Worm (Caenorhabditis elegans) whole organism, L4 larva: Measurements from ENCODE around the gene C17G10.7.
A peak's percentile ranks its signal among the peaks of the same experiment; 100 is the strongest.

Source experiments
- F10B5.3 ChIP-seq: sonication (generic microtip); optimal IDR thresholded peaks from 2 replicates; lab custom pipeline; 2016; ENCODE audit warnings: mild to moderate bottlenecking, missing genetic modification characterization, missing compliant biosample characterization
- F49E8.2 ChIP-seq: sonication (generic microtip); optimal IDR thresholded peaks from 2 replicates; lab custom pipeline; 2016; ENCODE audit warnings: missing compliant biosample characterization, mild to moderate bottlenecking, missing genetic modification characterization, borderline replicate concordance
- Y105C5A.15 ChIP-seq: fragments of 200-800 bp; sonication (Bioruptor generic); IDR thresholded peaks from 2 replicates; pipeline ENCODE4 v1.3.6; 2022; ENCODE audit warnings: missing genetic modification characterization, missing compliant biosample characterization
- aha-1 ChIP-seq: fragments of 150-350 bp; peaks from one replicate; lab custom pipeline; 2014; ENCODE audit warnings: missing biosample characterization, missing genetic modification characterization
- arid-1 ChIP-seq: fragments of 200-800 bp; sonication (Bioruptor generic); conservative IDR thresholded peaks from 2 replicates; pipeline ENCODE4 v1.3.6; 2022; ENCODE audit warnings: missing genetic modification reagents, missing genetic modification characterization, missing compliant biosample characterization
- ceh-62 ChIP-seq: sonication (generic microtip); optimal IDR thresholded peaks from 2 replicates; lab custom pipeline; 2017; ENCODE audit warnings: missing biosample characterization, missing genetic modification characterization
- daf-19 ChIP-seq: fragments of 200-800 bp; sonication (Bioruptor generic); conservative IDR thresholded peaks from 2 replicates; pipeline ENCODE4 v1.3.6; 2022; ENCODE audit warnings: missing genetic modification characterization, missing compliant biosample characterization
- hif-1 ChIP-seq, 2 experiments: sonication (generic microtip); optimal IDR thresholded peaks; 2 replicates each; lab custom pipeline; 2016 to 2017; ENCODE audit warnings: missing compliant biosample characterization in 2 of 2, missing genetic modification characterization in 2 of 2, missing genetic modification reagents in 2 of 2, missing genotype in 2 of 2, mild to moderate bottlenecking in 1 of 2
- hmg-1.1 ChIP-seq: fragments of 200-800 bp; sonication (Bioruptor generic); IDR thresholded peaks from 2 replicates; pipeline ENCODE4 v1.3.6; 2022; ENCODE audit warnings: missing genetic modification reagents, missing genetic modification characterization, missing compliant biosample characterization
- lim-7 ChIP-seq: fragments of 200-800 bp; sonication (Bioruptor generic); IDR thresholded peaks from 2 replicates; pipeline ENCODE4 v1.3.6; 2022; ENCODE audit warnings: missing genetic modification characterization, missing compliant biosample characterization
- madf-5 ChIP-seq, 2 experiments: fragments of 200-800 bp; sonication (Bioruptor generic); IDR thresholded peaks; 2 replicates each; pipeline ENCODE4 v1.3.6; 2022; ENCODE audit warnings: missing compliant biosample characterization in 2 of 2, missing genetic modification characterization in 2 of 2
- madf-9 ChIP-seq: fragments of 200-800 bp; sonication (Bioruptor generic); conservative IDR thresholded peaks from 2 replicates; pipeline ENCODE4 v1.3.6; 2022; ENCODE audit warnings: missing genetic modification reagents, missing genetic modification characterization, missing compliant biosample characterization
- mes-2 ChIP-seq: sonication (generic microtip); optimal IDR thresholded peaks from 2 replicates; lab custom pipeline; 2016; ENCODE audit warnings: missing genotype, mild to moderate bottlenecking, missing genetic modification characterization, missing compliant biosample characterization; ENCODE audit not compliant: poor library complexity, severe bottlenecking
- nhr-102 ChIP-seq: sonication (generic microtip); optimal IDR thresholded peaks from 2 replicates; lab custom pipeline; 2016; ENCODE audit warnings: mild to moderate bottlenecking, missing genetic modification characterization, moderate library complexity, missing compliant biosample characterization
- nhr-237 ChIP-seq: sonication (generic microtip); optimal IDR thresholded peaks from 2 replicates; lab custom pipeline; 2017; ENCODE audit warnings: missing biosample characterization, missing genetic modification characterization
- nhr-28 ChIP-seq: fragments of 150-350 bp; optimal IDR thresholded peaks from 2 replicates; lab custom pipeline; 2014; ENCODE audit warnings: missing biosample characterization, missing genetic modification characterization
- nhr-41 ChIP-seq: fragments of 200-800 bp; sonication (Bioruptor generic); IDR thresholded peaks from 2 replicates; pipeline ENCODE4 v1.3.6; 2022; ENCODE audit warnings: missing genetic modification reagents, missing genetic modification characterization, missing compliant biosample characterization
- nhr-48 ChIP-seq: sonication (generic microtip); optimal IDR thresholded peaks from 2 replicates; lab custom pipeline; 2016; ENCODE audit warnings: mild to moderate bottlenecking, missing genetic modification characterization, missing compliant biosample characterization
- nhr-6 ChIP-seq: fragments of 150-350 bp; optimal IDR thresholded peaks from 2 replicates; lab custom pipeline; 2014; ENCODE audit warnings: missing biosample characterization, missing genetic modification characterization
- nhr-76 ChIP-seq: fragments of 150-350 bp; optimal IDR thresholded peaks from 2 replicates; lab custom pipeline; 2014; ENCODE audit warnings: missing biosample characterization, missing genetic modification characterization
- pha-4 ChIP-seq, 2 experiments: fragments of 150-350 bp in 1 of 2; fragments of 200-800 bp in 1 of 2; sonication (Bioruptor generic) in 1 of 2; IDR thresholded peaks in 1 of 2; optimal IDR thresholded peaks in 1 of 2; 2 replicates each; pipeline versions ENCODE4 v1.3.6 to Lab custom; 2014 to 2022; ENCODE audit warnings: missing genetic modification characterization in 2 of 2, missing genetic modification reagents in 2 of 2, missing biosample characterization in 1 of 2, missing compliant biosample characterization in 1 of 2
- set-16 ChIP-seq: fragments of 200-800 bp; sonication (Bioruptor generic); IDR thresholded peaks from 2 replicates; pipeline ENCODE4 v1.3.6; 2022; ENCODE audit warnings: missing genetic modification reagents, missing genetic modification characterization, missing compliant biosample characterization
- snpc-1.2 ChIP-seq: fragments of 200-800 bp; sonication (Bioruptor generic); IDR thresholded peaks from 2 replicates; pipeline ENCODE4 v1.3.6; 2022; ENCODE audit warnings: missing genetic modification reagents, missing genetic modification characterization, missing compliant biosample characterization
- spr-1 ChIP-seq: sonication (generic microtip); optimal IDR thresholded peaks from 2 replicates; lab custom pipeline; 2016; ENCODE audit warnings: mild to moderate bottlenecking, missing genetic modification characterization, missing compliant biosample characterization
- zag-1 ChIP-seq: fragments of 150-350 bp; optimal IDR thresholded peaks from 2 replicates; lab custom pipeline; 2014; ENCODE audit warnings: missing biosample characterization, missing genetic modification characterization
- ztf-7 ChIP-seq: fragments of 150-350 bp; optimal IDR thresholded peaks from 2 replicates; lab custom pipeline; 2014; ENCODE audit warnings: missing biosample characterization, missing genetic modification characterization

Gene C17G10.7

DNA sequence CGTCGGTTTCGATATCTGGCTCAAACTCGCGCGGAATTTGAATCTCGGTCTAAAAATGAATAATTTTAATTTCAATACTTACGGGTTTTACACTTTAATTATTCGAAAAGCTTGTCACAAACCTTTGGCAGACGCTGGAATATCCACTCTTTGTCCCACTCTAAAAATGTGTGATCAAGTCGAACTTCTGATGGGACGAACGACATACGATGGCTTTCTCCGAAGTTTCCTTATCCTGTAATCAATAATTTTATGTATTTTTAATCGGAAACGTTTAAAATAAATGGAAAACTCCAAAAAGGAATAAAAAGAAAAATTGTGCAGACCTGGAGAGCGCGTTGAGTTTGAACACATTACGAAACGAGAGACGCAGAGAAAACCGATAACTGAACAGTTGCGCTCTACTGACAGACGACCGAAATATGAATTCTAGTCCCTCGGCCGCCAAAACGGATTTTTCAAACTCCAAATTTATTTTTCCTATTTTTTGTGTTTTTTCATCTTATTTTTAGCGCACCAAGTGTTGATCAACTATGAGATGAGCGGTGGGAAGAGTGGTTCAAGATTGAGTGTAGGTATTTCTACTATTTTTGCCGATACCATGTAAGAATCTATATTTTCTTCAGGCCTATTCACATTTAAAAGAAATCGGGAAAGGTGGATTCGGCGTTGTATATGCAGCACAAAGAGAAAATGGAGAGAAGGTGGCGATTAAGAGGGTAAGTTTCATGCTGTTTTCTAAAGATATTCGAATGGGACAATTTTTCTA lies 41.8 kb upstream of the C17G10.7 start, which contains the start of the genes sam-4, F59E12.17 and zyg-1 (continued):
- TF ChIP-seq nhr-6 (tag; lab: Kevin White, UChicago) (peak; percentile 77), nhr-28 (tag; lab: Kevin White, UChicago) (peak; percentile 52), Y105C5A.15 (no peak), hmg-1.1 (GFP tag; lab: Robert Waterston, UW) (peak; percentile 53), arid-1 (0 out of 2 replicates have a peak, but pooled peaks have one; percentile 17)

DNA sequence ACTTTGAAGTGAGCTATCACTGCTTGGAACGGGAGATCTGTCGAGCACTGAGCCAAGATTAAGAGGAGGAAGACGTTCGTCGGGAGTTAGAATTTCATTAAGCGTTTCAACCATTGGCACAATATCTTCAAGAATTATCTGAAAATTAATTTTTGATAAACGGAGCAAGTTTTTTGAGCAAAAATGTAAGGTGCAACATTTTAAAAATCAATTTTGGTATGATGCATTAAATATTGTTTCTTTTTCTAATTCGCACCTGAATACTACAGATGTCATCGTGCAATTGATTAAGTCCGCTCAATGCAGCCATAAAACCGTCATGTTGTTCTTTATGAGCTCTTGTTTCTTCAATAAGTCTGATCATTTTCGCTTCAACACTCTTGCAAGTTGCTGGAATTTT lies 40.6 kb upstream of the C17G10.7 start, which contains the start of gene ddl-1:
Gene ddl-1 (minus strand): TSS at position 101 of the 400 bp plus-strand sequence.
- TF ChIP-seq hif-1 (tag; optimal IDR thresholded peaks at IDR 0.05; lab: Kevin White, UChicago) (no peak), mes-2 (tag; lab: Kevin White, UChicago) (no peak), madf-9 (GFP tag; lab: Robert Waterston, UW) (no peak)
- TF ChIP-seq, all 104 proteins: peak for 0

DNA sequence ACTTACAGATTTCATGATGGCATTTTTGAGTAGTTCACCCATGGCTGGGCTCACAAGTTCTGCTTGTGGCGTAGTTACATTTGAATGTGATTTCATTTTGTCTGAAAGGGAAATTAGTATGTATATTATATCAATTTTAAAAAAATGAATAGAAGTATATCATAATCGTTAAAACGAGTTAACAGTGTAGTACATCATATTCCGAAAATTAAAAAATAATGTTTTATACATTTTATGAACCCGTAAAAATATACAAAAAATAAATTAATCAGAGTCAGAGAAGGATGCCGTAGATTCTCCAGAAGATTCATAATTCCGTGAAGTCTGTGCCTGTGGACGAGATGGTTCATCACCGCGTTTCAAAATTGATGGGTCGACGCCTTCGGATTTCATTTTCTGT lies 39.3 kb upstream of the C17G10.7 start, which contains the start of gene F59E12.9:
Gene F59E12.9 (minus strand): TSS at position 101 of the 400 bp plus-strand sequence.
- TF ChIP-seq lim-7 (GFP tag; lab: Robert Waterston, UW) (no peak), daf-19 (no peak)
- TF ChIP-seq, all 104 proteins: peak for 0

DNA sequence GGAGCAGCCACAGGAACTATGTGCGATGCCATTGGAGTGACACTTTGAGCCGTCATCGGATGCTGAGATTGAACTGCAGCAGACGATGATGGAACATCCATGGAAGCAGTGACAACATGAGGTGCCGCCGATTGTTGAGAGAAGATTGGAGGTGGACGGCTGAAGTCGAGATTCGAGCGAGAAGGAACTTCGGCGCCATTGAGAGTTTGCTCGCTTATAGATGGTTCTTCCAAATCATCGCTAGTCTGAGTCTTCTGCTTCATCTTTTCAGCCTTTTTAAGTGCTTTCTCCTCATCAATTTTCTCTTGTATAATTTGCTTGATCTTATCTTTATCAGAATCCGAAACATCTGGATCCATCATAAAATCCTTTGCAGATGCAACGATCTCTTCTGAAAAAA lies 34.5 kb upstream of the C17G10.7 start:
- TF ChIP-seq aha-1 (tag; lab: Kevin White, UChicago) (peak; percentile 95), pha-4 (GFP tag; IDR thresholded peaks at IDR 0.05; lab: Robert Waterston, UW) (no peak), pha-4 (tag; optimal IDR thresholded peaks at IDR 0.05; lab: Kevin White, UChicago) (no peak), F49E8.2 (no peak), set-16 (GFP tag; lab: Robert Waterston, UW) (0 out of 2 replicates have a peak, but pooled peaks have one; percentile 16), madf-5 (GFP tag; IDR thresholded peaks at IDR 0.05; lab: Robert Waterston, UW) (no peak)

DNA sequence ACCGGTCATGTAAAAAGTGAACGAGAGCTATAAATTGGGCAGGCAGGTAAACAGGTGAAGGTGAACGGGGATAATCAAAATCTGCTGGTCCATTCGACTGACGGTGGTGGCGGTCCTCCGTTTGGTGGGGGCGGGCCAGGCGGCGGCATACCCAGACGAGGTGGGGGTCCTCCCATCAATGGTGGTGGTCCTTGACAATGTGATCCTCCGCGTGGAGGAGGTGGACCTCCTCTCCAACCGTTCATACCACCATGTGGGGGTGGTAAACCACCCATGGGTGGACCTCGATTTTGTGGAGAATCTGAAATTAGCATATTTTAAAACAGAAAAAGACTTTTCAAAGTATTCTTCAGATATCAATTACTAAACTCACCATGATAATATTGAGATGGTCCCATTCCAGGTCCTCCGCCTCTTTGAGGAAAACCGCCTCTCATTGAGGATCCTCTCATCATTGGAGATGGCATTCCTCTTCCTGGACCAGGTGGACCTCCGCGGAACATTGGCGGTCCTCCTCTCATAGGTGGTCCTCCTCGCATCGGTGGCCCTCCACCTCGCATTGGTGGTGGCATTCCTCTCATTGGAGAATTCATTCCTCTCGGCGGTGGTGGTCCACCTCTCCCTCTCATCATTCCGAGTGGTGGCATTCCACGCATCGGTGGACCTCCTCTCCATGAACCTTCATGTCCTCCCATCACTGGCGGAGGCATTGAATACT lies 32.9 kb upstream of the C17G10.7 start:
- TF ChIP-seq ceh-62 (tag; lab: Kevin White, UChicago) (no peak), madf-9 (GFP tag; lab: Robert Waterston, UW) (no peak), set-16 (GFP tag; lab: Robert Waterston, UW) (peak; percentile 69; the same call in 1 of the 2 replicates), F10B5.3 (tag; lab: Kevin White, UChicago) (no peak), spr-1 (no peak), lim-7 (GFP tag; lab: Robert Waterston, UW) (no peak)

DNA sequence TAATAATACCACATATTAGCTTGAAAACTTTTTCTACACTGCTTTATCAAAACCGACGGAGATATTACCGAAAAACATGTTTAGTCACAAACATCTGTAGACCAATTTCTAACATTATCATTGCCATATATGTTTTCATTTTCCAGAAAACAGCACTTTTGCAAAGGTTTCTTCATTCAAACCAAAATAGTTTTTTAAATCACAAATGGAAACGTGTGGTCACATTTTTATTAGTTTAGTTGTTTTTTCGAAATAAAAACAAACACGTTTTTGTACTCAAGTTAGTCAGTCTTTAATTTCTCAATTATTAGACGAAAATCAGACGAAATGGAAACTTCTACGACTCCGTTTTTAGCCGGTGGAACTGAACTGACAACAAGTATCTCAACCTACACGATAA lies 30.4 kb upstream of the C17G10.7 start, which contains the start of gene F59E12.3:
Gene F59E12.3 (plus strand): TSS at position 301 of the 400 bp plus-strand sequence.
- TF ChIP-seq snpc-1.2 (GFP tag; lab: Robert Waterston, UW) (no peak), Y105C5A.15 (no peak), hmg-1.1 (GFP tag; lab: Robert Waterston, UW) (no peak), nhr-41 (GFP tag; lab: Robert Waterston, UW) (no peak), daf-19 (no peak), nhr-237 (no peak), zag-1 (tag; lab: Kevin White, UChicago) (no peak), nhr-102 (tag; lab: Kevin White, UChicago) (no peak), nhr-76 (tag; lab: Kevin White, UChicago) (no peak), ztf-7 (tag; lab: Kevin White, UChicago) (no peak), mes-2 (tag; lab: Kevin White, UChicago) (no peak), nhr-48 (tag; lab: Kevin White, UChicago) (no peak)
